Fruit fly (Drosophila melanogaster) whole organism, adult: Measurements from ENCODE around the gene pdm2.
A peak's percentile ranks its signal among the peaks of the same experiment; 100 is the strongest.

Experiments
- CG11617 ChIP-seq: fragments of 200-800 bp; sonication (Bioruptor generic); optimal IDR thresholded peaks from 2 replicates; lab custom pipeline; 2017; ENCODE audit warnings: mild to moderate bottlenecking, missing biosample characterization, missing genetic modification reagents, missing genetic modification characterization
- CG12768 ChIP-seq: fragments of 200-800 bp; sonication (Bioruptor generic); optimal IDR thresholded peaks from 2 replicates; lab custom pipeline; 2017; ENCODE audit warnings: missing biosample characterization, missing genetic modification characterization, mild to moderate bottlenecking, moderate library complexity, missing genetic modification reagents
- CG14711 ChIP-seq: fragments of 200-800 bp; sonication (Bioruptor generic); optimal IDR thresholded peaks from 2 replicates; lab custom pipeline; 2018; ENCODE audit warnings: missing biosample characterization, mild to moderate bottlenecking, missing genetic modification characterization, moderate library complexity
- CG1620 ChIP-seq: fragments of 200-800 bp; sonication (Bioruptor generic); optimal IDR thresholded peaks from 2 replicates; lab custom pipeline; 2016; ENCODE audit warnings: missing biosample characterization, missing genetic modification characterization
- CG33017 ChIP-seq: fragments of 200-800 bp; sonication (Bioruptor generic); optimal IDR thresholded peaks from 2 replicates; lab custom pipeline; 2018; ENCODE audit warnings: missing biosample characterization, mild to moderate bottlenecking, missing genetic modification characterization, moderate library complexity
- CG5204 ChIP-seq: fragments of 200-800 bp; sonication (Bioruptor generic); optimal IDR thresholded peaks from 2 replicates; lab custom pipeline; 2016; ENCODE audit warnings: missing biosample characterization, missing genetic modification characterization
- CG7045 ChIP-seq: fragments of 200-800 bp; sonication (Bioruptor generic); optimal IDR thresholded peaks from 2 replicates; lab custom pipeline; 2017; ENCODE audit warnings: missing biosample characterization, mild to moderate bottlenecking, missing genetic modification characterization
- CG7101 ChIP-seq: fragments of 200-800 bp; sonication (Bioruptor generic); optimal IDR thresholded peaks from 2 replicates; lab custom pipeline; 2018; ENCODE audit warnings: missing biosample characterization, mild to moderate bottlenecking, missing genetic modification characterization, moderate library complexity
- Clk ChIP-seq: fragments of 200-800 bp; sonication (Bioruptor generic); optimal IDR thresholded peaks from 2 replicates; lab custom pipeline; 2017; ENCODE audit warnings: missing biosample characterization, missing genetic modification characterization
- Crg-1 ChIP-seq: fragments of 200-800 bp; sonication (Bioruptor generic); optimal IDR thresholded peaks from 2 replicates; lab custom pipeline; 2016; ENCODE audit warnings: missing biosample characterization, missing genetic modification characterization
- Hr96 ChIP-seq: fragments of 200-800 bp; sonication (Bioruptor generic); optimal IDR thresholded peaks from 2 replicates; lab custom pipeline; 2016; ENCODE audit warnings: missing biosample characterization, missing genetic modification characterization
- Mnt ChIP-seq: fragments of 200-800 bp; sonication (Bioruptor generic); optimal IDR thresholded peaks from 2 replicates; lab custom pipeline; 2016; ENCODE audit warnings: missing biosample characterization, mild to moderate bottlenecking, missing genetic modification characterization
- bab1 ChIP-seq: fragments of 200-800 bp; sonication (Bioruptor generic); optimal IDR thresholded peaks from 3 replicates; lab custom pipeline; 2019; ENCODE audit warnings: missing biosample characterization, mild to moderate bottlenecking, missing genetic modification characterization, moderate library complexity
- cic ChIP-seq: fragments of 200-800 bp; sonication (Bioruptor generic); optimal IDR thresholded peaks from 2 replicates; lab custom pipeline; 2017; ENCODE audit warnings: missing biosample characterization, mild to moderate bottlenecking, missing genetic modification characterization, moderate library complexity
- cnc ChIP-seq, 2 experiments: fragments of >200 bp; optimal IDR thresholded peaks; 2 replicates each; lab custom pipeline; 2017
- kay ChIP-seq: fragments of 200-800 bp; sonication (Bioruptor generic); peaks from one replicate; lab custom pipeline; 2016; ENCODE audit warnings: missing biosample characterization, missing genetic modification characterization, borderline replicate concordance
- ovo ChIP-seq: fragments of 200-800 bp; sonication (Bioruptor generic); optimal IDR thresholded peaks from 2 replicates; lab custom pipeline; 2016; ENCODE audit warnings: missing biosample characterization, missing genetic modification characterization
- pad ChIP-seq: fragments of 200-800 bp; sonication (Bioruptor generic); optimal IDR thresholded peaks from 3 replicates; lab custom pipeline; 2017; ENCODE audit warnings: missing biosample characterization, missing genetic modification characterization, mild to moderate bottlenecking, moderate library complexity, missing genetic modification reagents
- tj ChIP-seq: fragments of 200-800 bp; sonication (Bioruptor generic); optimal IDR thresholded peaks from 3 replicates; lab custom pipeline; 2017; ENCODE audit warnings: missing biosample characterization, mild to moderate bottlenecking, missing genetic modification characterization, moderate library complexity
- toe ChIP-seq: fragments of 200-800 bp; sonication (Bioruptor generic); optimal IDR thresholded peaks from 2 replicates; lab custom pipeline; 2016; ENCODE audit warnings: missing biosample characterization, missing genetic modification characterization

The pdm2 gene

DNA sequence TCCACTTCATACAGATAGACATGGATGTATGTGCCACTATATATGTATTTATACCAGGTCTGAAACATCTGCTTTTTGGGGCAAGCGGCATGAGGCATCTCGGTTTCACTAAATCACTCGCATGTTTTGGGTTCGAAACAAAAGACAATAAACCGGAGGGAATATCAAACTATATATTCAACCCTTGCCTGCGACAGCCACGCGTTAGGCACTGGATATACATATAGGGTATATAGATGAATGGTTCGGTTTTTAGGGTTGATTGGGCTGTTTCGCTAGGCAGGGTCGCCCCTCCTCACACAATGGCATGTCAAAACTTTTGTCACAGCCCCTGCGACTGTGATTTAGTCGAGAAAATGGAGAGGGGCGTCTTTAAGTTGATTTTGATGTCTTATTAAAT is 33.9 kb upstream of the pdm2 start:
- TF ChIP-seq CG12768 (GFP tag; lab: Kevin White, UChicago) (no peak), cic (GFP tag; lab: Kevin White, UChicago) (no peak), pad (GFP tag; lab: Kevin White, UChicago) (no peak), CG33017 (no peak)

DNA sequence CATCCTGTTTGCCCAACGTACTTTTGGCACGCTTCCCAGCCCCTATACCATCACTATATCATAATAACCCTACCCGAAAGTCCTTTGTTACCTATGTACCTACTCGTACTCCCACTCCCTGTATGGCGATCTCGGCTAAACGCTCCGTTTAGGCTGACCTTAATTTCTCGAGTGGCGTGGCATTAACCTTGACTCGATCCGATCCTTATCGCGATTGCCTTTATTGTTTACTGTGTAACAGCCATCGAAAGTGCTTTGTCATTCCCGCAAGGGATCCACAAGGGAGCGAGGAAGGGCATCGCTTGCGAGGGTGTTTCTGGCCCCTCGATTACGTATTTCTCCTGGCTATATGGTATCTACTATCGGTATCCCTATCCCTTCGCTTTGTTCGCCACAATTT is 23.8 kb upstream of the pdm2 start:
- no peak for TF ChIP-seq ovo (GFP tag; lab: Kevin White, UChicago)

DNA sequence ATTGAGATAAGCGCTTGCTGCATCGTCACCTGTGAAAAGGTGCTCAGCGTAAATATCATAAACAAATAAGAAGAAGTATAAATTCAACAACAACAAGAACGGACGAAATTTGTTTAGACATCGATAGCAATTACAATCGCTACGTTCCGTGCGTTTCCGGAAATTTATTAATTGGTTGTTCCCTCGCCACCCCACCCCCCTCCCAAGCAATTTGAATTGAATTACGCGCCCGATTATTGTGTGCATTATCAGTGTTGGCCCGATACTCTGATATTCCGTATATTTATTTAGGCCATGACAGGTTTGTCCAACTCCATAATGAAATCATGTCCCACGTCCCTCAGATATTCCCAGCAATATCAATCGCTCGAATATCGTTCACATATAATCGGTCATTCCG is 15.4 kb upstream of the pdm2 start:
- TF ChIP-seq CG12768 (GFP tag; lab: Kevin White, UChicago) = peak; percentile 11
- TF ChIP-seq cnc (optimal IDR thresholded peaks at IDR 0.05; lab: Kevin White, UChicago) = no peak
- TF ChIP-seq Clk = no peak
- no peak for TF ChIP-seq CG14711
- no peak for TF ChIP-seq pad (GFP tag; lab: Kevin White, UChicago)
- no peak for TF ChIP-seq tj (GFP tag; lab: Kevin White, UChicago)
- no peak for TF ChIP-seq Crg-1
- TF ChIP-seq CG7045 (GFP tag; lab: Kevin White, UChicago) = no peak
- TF ChIP-seq Hr96 (GFP tag; lab: Kevin White, UChicago) = no peak
- no peak for TF ChIP-seq ovo (GFP tag; lab: Kevin White, UChicago)
- TF ChIP-seq cic (GFP tag; lab: Kevin White, UChicago) = peak; percentile 53

DNA sequence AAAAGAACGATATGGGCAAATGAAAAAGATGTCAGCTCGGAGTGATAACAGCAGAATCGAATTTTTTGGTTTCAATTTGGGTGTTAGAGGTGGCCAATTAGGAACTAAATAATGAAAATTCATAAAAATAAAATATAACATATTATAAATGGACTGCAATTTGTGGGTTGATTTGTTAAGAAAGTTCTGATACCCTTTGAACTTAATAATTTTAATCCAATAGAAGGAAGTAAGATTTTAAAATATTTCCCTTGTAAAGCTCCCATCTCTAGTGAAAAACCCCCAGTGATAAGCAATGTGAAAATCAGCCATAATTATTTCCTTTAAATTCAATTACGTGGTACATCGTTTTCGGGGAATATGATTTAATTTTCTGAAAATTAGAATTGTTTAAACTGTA is 12.7 kb upstream of the pdm2 start:
- no peak for TF ChIP-seq bab1 (GFP tag; lab: Kevin White, UChicago)
- TF ChIP-seq CG33017 = no peak
- no peak for TF ChIP-seq Crg-1
- TF ChIP-seq CG11617 (GFP tag; lab: Kevin White, UChicago) = no peak
- no peak for TF ChIP-seq kay (GFP tag; lab: Kevin White, UChicago)
- no peak for TF ChIP-seq toe (GFP tag; lab: Kevin White, UChicago)
- TF ChIP-seq CG1620 (GFP tag; lab: Kevin White, UChicago) = no peak
- no peak for TF ChIP-seq cic (GFP tag; lab: Kevin White, UChicago)
- no peak for TF ChIP-seq Clk
- no peak for TF ChIP-seq ovo (GFP tag; lab: Kevin White, UChicago)
- no peak for TF ChIP-seq cnc (optimal IDR thresholded peaks at IDR 0.05; lab: Kevin White, UChicago)
- TF ChIP-seq tj (GFP tag; lab: Kevin White, UChicago) = no peak
- no peak for TF ChIP-seq pad (GFP tag; lab: Kevin White, UChicago)
- no peak for TF ChIP-seq Mnt (GFP tag; lab: Kevin White, UChicago)
- no peak for TF ChIP-seq CG7045 (GFP tag; lab: Kevin White, UChicago)

DNA sequence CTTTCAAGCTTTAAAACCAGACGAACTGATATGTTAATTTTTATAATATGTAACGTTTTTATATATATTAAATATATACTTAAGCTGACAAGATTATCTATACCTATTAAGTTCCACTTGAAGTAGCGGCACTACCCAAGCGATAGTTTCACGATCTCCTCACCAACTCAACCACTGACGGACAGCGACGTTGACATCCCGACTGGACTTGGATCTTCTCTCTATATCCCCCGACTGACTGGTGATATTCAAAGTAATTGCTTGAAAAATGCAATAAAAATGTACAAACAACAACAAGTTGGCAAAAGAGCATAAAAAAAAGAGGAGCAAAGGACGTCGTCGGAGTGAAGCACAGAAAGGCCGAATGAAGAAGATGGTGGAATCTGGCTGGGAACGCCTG is 10.7 kb upstream of the pdm2 start, which contains the start of gene Ref2:
Gene Ref2, minus strand, starts transcription at position 101 of the 400 bp plus-strand sequence.
- TF ChIP-seq cnc (optimal IDR thresholded peaks at IDR 0.05; lab: Kevin White, UChicago) (no peak), ovo (GFP tag; lab: Kevin White, UChicago) (no peak), pad (GFP tag; lab: Kevin White, UChicago) (no peak), CG5204 (no peak), toe (GFP tag; lab: Kevin White, UChicago) (no peak), CG14711 (no peak), Mnt (GFP tag; lab: Kevin White, UChicago) (no peak), bab1 (GFP tag; lab: Kevin White, UChicago) (no peak), CG12768 (GFP tag; lab: Kevin White, UChicago) (no peak), Clk (no peak), Hr96 (GFP tag; lab: Kevin White, UChicago) (no peak), CG7101 (tag; lab: Kevin White, UChicago) (no peak), CG33017 (no peak), CG7045 (GFP tag; lab: Kevin White, UChicago) (no peak), kay (GFP tag; lab: Kevin White, UChicago) (no peak)

DNA sequence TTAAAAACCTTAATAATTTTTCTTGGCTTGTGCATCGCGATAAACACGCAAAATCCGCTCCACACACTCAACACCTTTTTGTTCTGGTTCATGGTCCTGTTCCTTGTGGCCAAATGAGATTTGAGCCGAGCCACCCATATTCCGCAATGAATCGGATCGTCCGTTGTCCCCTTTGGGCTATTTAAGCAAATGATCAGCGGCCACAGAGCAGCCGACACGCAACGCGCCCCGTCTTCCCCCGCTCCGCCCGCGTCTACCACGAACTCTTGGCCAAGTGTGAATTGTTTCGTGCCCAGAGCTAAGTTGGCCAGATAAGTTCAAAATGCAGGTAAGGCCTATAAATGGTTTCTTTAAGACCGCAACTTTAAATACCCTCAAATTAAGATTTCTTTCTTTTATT is 5.9 kb upstream of the pdm2 start:
- TF ChIP-seq CG14711 (no peak), ovo (GFP tag; lab: Kevin White, UChicago) (no peak), CG12768 (GFP tag; lab: Kevin White, UChicago) (no peak), tj (GFP tag; lab: Kevin White, UChicago) (no peak), Clk (no peak), Crg-1 (no peak), kay (GFP tag; lab: Kevin White, UChicago) (no peak), cic (GFP tag; lab: Kevin White, UChicago) (no peak), CG1620 (GFP tag; lab: Kevin White, UChicago) (no peak), CG7045 (GFP tag; lab: Kevin White, UChicago) (no peak), CG11617 (GFP tag; lab: Kevin White, UChicago) (no peak), Hr96 (GFP tag; lab: Kevin White, UChicago) (no peak), cnc (optimal IDR thresholded peaks at IDR 0.05; lab: Kevin White, UChicago) (no peak), CG33017 (no peak), pad (GFP tag; lab: Kevin White, UChicago) (no peak), Mnt (GFP tag; lab: Kevin White, UChicago) (no peak), CG5204 (no peak)

DNA sequence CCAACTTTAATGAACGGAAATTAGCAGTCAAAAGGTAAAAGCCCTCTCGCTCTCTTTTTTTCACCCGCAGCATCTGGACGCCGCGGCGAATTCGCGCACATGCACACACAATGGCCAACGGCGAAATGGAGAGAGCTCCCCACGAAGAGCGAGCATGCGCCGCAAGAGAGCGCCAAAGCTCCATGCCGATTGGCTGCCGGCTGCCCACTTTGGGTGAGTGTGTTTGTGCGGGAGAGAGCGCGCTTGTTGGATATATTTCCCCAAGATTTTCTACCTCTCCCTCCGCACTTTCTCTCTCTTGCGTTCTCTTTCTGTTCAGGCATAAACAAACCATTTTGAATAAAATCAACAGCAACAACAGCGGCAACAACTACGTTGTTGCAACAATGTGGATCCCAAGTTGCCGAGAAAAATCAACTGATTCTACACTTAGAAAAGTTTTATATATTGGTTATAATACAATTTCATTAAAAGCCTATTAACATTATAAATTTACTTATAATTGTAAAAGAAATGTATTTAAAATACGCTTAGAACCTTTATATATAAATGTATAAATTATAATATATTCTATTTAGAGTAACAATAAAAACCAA is 1.1 kb upstream of the pdm2 start:
- peak; percentile 90 for TF ChIP-seq pad (GFP tag; lab: Kevin White, UChicago)
- TF ChIP-seq CG7101 (tag; lab: Kevin White, UChicago) = no peak
